Worm (Caenorhabditis elegans) whole organism, young adult: ENCODE measurements around the gene T13C5.6.

Experiments used
- C17E4.6 ChIP-seq: fragments of 200-800 bp; sonication (Bioruptor generic); IDR thresholded peaks from 2 replicates; pipeline ENCODE4 v1.3.6; 2022; ENCODE audit warnings: missing genetic modification reagents, missing genetic modification characterization, missing compliant biosample characterization
- F39B2.1 ChIP-seq: fragments of 200-800 bp; sonication (Bioruptor generic); IDR thresholded peaks from 2 replicates; pipeline ENCODE4 v1.3.6; 2022; ENCODE audit warnings: missing genetic modification reagents, missing genetic modification characterization, missing compliant biosample characterization
- F57A8.1 ChIP-seq: fragments of 200-800 bp; sonication (Bioruptor generic); optimal IDR thresholded peaks from 2 replicates; lab custom pipeline; 2018; ENCODE audit warnings: mild to moderate bottlenecking, missing genetic modification characterization, moderate library complexity, missing compliant biosample characterization
- Y53G8AR.9 ChIP-seq: fragments of 200-800 bp; sonication (Bioruptor generic); conservative IDR thresholded peaks from 2 replicates; pipeline ENCODE4 v1.3.6; 2022; ENCODE audit warnings: missing genetic modification reagents, missing genetic modification characterization, missing compliant biosample characterization
- Y67H2A.10 ChIP-seq: fragments of 200-800 bp; sonication (Bioruptor generic); conservative IDR thresholded peaks from 2 replicates; pipeline ENCODE4 v1.3.6; 2022; ENCODE audit warnings: missing genetic modification reagents, missing genetic modification characterization, missing compliant biosample characterization
- attf-5 ChIP-seq: fragments of 200-800 bp; sonication (Bioruptor generic); optimal IDR thresholded peaks from 2 replicates; lab custom pipeline; 2018; ENCODE audit warnings: mild to moderate bottlenecking, missing genetic modification characterization, missing compliant biosample characterization
- cebp-1 ChIP-seq, 2 experiments: fragments of 200-800 bp in 1 of 2; sonication (Bioruptor generic) in 1 of 2; sonication (generic microtip) in 1 of 2; IDR thresholded peaks in 1 of 2; optimal IDR thresholded peaks in 1 of 2; 2 replicates each; pipeline versions ENCODE4 v1.3.6 to Lab custom; 2017 to 2022; ENCODE audit warnings: missing compliant biosample characterization in 2 of 2, missing genetic modification characterization in 2 of 2, mild to moderate bottlenecking in 1 of 2, missing genetic modification reagents in 1 of 2, moderate library complexity in 1 of 2
- ceh-79 ChIP-seq: sonication (generic microtip); optimal IDR thresholded peaks from 2 replicates; lab custom pipeline; 2017; ENCODE audit warnings: mild to moderate bottlenecking, missing genetic modification characterization, missing compliant biosample characterization
- chd-7 ChIP-seq: sonication (generic microtip); optimal IDR thresholded peaks from 2 replicates; lab custom pipeline; 2016; ENCODE audit warnings: mild to moderate bottlenecking, missing genetic modification characterization, moderate library complexity, missing compliant biosample characterization
- die-1 ChIP-seq: sonication (generic microtip); optimal IDR thresholded peaks from 2 replicates; lab custom pipeline; 2016; ENCODE audit warnings: missing genotype, mild to moderate bottlenecking, missing genetic modification characterization, missing compliant biosample characterization
- dox-1 ChIP-seq: fragments of 200-800 bp; sonication (Bioruptor generic); IDR thresholded peaks from 2 replicates; pipeline ENCODE4 v1.3.6; 2022; ENCODE audit warnings: missing genetic modification reagents, missing genetic modification characterization, missing compliant biosample characterization
- dpff-1 ChIP-seq: sonication (generic microtip); optimal IDR thresholded peaks from 2 replicates; lab custom pipeline; 2017; ENCODE audit warnings: mild to moderate bottlenecking, missing genetic modification characterization, missing compliant biosample characterization
- dpl-1 ChIP-seq: fragments of 150-350 bp; optimal IDR thresholded peaks from 2 replicates; lab custom pipeline; 2014; ENCODE audit warnings: missing biosample characterization, missing genetic modification reagents, missing genetic modification characterization
- efl-1 ChIP-seq: fragments of 150-350 bp; optimal IDR thresholded peaks from 2 replicates; lab custom pipeline; 2014; ENCODE audit warnings: missing biosample characterization, missing genetic modification reagents, missing genetic modification characterization
- egl-18 ChIP-seq: fragments of 200-800 bp; sonication (Bioruptor generic); IDR thresholded peaks from 2 replicates; pipeline ENCODE4 v1.3.6; 2022; ENCODE audit warnings: missing genetic modification reagents, missing genetic modification characterization, missing compliant biosample characterization
- egl-44 ChIP-seq: fragments of 200-800 bp; sonication (Bioruptor generic); IDR thresholded peaks from 2 replicates; pipeline ENCODE4 v1.3.6; 2022; ENCODE audit warnings: missing genetic modification reagents, missing genetic modification characterization, missing compliant biosample characterization
- egrh-3 ChIP-seq: fragments of 200-800 bp; sonication (Bioruptor generic); IDR thresholded peaks from 2 replicates; pipeline ENCODE4 v1.3.6; 2022; ENCODE audit warnings: missing genetic modification reagents, missing genetic modification characterization, missing compliant biosample characterization
- hmg-1.2 ChIP-seq: fragments of 200-800 bp; sonication (Bioruptor generic); IDR thresholded peaks from 2 replicates; pipeline ENCODE4 v1.3.6; 2022; ENCODE audit warnings: missing genetic modification reagents, missing genetic modification characterization, missing compliant biosample characterization
- hrde-1 ChIP-seq: sonication (generic microtip); optimal IDR thresholded peaks from 2 replicates; lab custom pipeline; 2016; ENCODE audit warnings: missing genetic modification characterization, mild to moderate bottlenecking, missing compliant biosample characterization, moderate library complexity, missing genotype, missing genetic modification reagents, borderline replicate concordance
- lag-1 ChIP-seq: fragments of 200-800 bp; sonication (Bioruptor generic); IDR thresholded peaks from 2 replicates; pipeline ENCODE4 v1.3.6; 2022; ENCODE audit warnings: missing genetic modification reagents, missing genetic modification characterization, missing compliant biosample characterization
- lin-35 ChIP-seq, 3 experiments: fragments of 150-350 bp in 2 of 3; sonication (generic microtip) in 1 of 3; optimal IDR thresholded peaks; 2 replicates each; lab custom pipeline; 2014 to 2018; ENCODE audit warnings: missing biosample characterization in 3 of 3, missing genetic modification characterization in 3 of 3, missing genetic modification reagents in 3 of 3
- lin-40 ChIP-seq: sonication (generic microtip); optimal IDR thresholded peaks from 2 replicates; lab custom pipeline; 2016; ENCODE audit warnings: missing genetic modification characterization, mild to moderate bottlenecking, missing compliant biosample characterization, missing genotype, missing genetic modification reagents
- lsl-1 ChIP-seq: fragments of 200-800 bp; sonication (Bioruptor generic); optimal IDR thresholded peaks from 2 replicates; lab custom pipeline; 2018; ENCODE audit warnings: mild to moderate bottlenecking, missing genetic modification characterization, moderate library complexity, missing compliant biosample characterization
- madf-6 ChIP-seq: fragments of 200-800 bp; sonication (Bioruptor generic); IDR thresholded peaks from 2 replicates; pipeline ENCODE4 v1.3.6; 2022; ENCODE audit warnings: missing genetic modification reagents, missing genetic modification characterization, missing compliant biosample characterization
- madf-8 ChIP-seq: fragments of 200-800 bp; sonication (Bioruptor generic); conservative IDR thresholded peaks from 2 replicates; pipeline ENCODE4 v1.3.6; 2022; ENCODE audit warnings: missing genetic modification reagents, missing genetic modification characterization, missing compliant biosample characterization
- mcd-1 ChIP-seq: fragments of 200-800 bp; sonication (Bioruptor generic); IDR thresholded peaks from 2 replicates; pipeline ENCODE4 v1.3.6; 2022; ENCODE audit warnings: missing genetic modification reagents, missing genetic modification characterization, missing compliant biosample characterization
- nfya-2 ChIP-seq: fragments of 200-800 bp; sonication (Bioruptor generic); IDR thresholded peaks from 2 replicates; pipeline ENCODE4 v1.3.6; 2022; ENCODE audit warnings: missing genetic modification reagents, missing genetic modification characterization, missing compliant biosample characterization
- nhr-179 ChIP-seq: sonication (generic microtip); optimal IDR thresholded peaks from 2 replicates; lab custom pipeline; 2016; ENCODE audit warnings: mild to moderate bottlenecking, missing genetic modification characterization, missing compliant biosample characterization
- nhr-80 ChIP-seq: sonication (generic microtip); optimal IDR thresholded peaks from 2 replicates; lab custom pipeline; 2016; ENCODE audit warnings: missing genetic modification characterization, missing compliant biosample characterization
- nhr-90 ChIP-seq: sonication (generic microtip); optimal IDR thresholded peaks from 2 replicates; lab custom pipeline; 2016; ENCODE audit warnings: missing genotype, mild to moderate bottlenecking, missing genetic modification characterization, missing compliant biosample characterization
- rcor-1 ChIP-seq: fragments of 200-800 bp; sonication (Bioruptor generic); IDR thresholded peaks from 2 replicates; pipeline ENCODE4 v1.3.6; 2022; ENCODE audit warnings: missing genetic modification reagents, missing genetic modification characterization, missing compliant biosample characterization
- rec-8 ChIP-seq, 2 experiments: sonication (generic microtip); optimal IDR thresholded peaks; 2 replicates each; lab custom pipeline; 2016; ENCODE audit warnings: mild to moderate bottlenecking in 2 of 2, missing genetic modification characterization in 2 of 2, missing genetic modification reagents in 2 of 2, missing genotype in 2 of 2, missing biosample characterization in 1 of 2, missing compliant biosample characterization in 1 of 2, moderate library complexity in 1 of 2
- sdz-38 ChIP-seq: sonication (generic microtip); optimal IDR thresholded peaks from 2 replicates; lab custom pipeline; 2016; ENCODE audit warnings: missing genotype, missing genetic modification characterization, missing compliant biosample characterization
- snpc-1.1 ChIP-seq: sonication (generic microtip); optimal IDR thresholded peaks from 2 replicates; lab custom pipeline; 2017; ENCODE audit warnings: missing genetic modification characterization, mild to moderate bottlenecking, missing compliant biosample characterization, antibody characterized with exemption, moderate library complexity, missing genotype, missing genetic modification reagents; ENCODE audit not compliant: insufficient read depth
- snpc-1.3 ChIP-seq: sonication (generic microtip); optimal IDR thresholded peaks from 2 replicates; lab custom pipeline; 2017; ENCODE audit warnings: missing genetic modification characterization, mild to moderate bottlenecking, missing compliant biosample characterization, antibody characterized with exemption, moderate library complexity, missing genotype, missing genetic modification reagents; ENCODE audit not compliant: insufficient read depth
- unc-62 ChIP-seq: fragments of 150-350 bp; optimal IDR thresholded peaks from 2 replicates; lab custom pipeline; 2014; ENCODE audit warnings: missing biosample characterization, missing genetic modification reagents, missing genetic modification characterization
- zfh-2 ChIP-seq: fragments of 200-800 bp; sonication (Bioruptor generic); conservative IDR thresholded peaks from 2 replicates; pipeline ENCODE4 v1.3.6; 2022; ENCODE audit warnings: missing genetic modification reagents, missing genetic modification characterization, missing compliant biosample characterization
- zim-3 ChIP-seq: sonication (generic microtip); optimal IDR thresholded peaks from 2 replicates; lab custom pipeline; 2017; ENCODE audit warnings: mild to moderate bottlenecking, missing genetic modification characterization, moderate library complexity, missing compliant biosample characterization
- ztf-22 ChIP-seq: fragments of 200-800 bp; sonication (Bioruptor generic); optimal IDR thresholded peaks from 2 replicates; lab custom pipeline; 2018; ENCODE audit warnings: mild to moderate bottlenecking, missing genetic modification characterization, moderate library complexity, missing compliant biosample characterization
- ztf-28 ChIP-seq: fragments of 200-800 bp; sonication (Bioruptor generic); IDR thresholded peaks from 2 replicates; pipeline ENCODE4 v1.3.6; 2022; ENCODE audit warnings: missing genetic modification reagents, missing genetic modification characterization, missing compliant biosample characterization

T13C5.6 gene

DNA sequence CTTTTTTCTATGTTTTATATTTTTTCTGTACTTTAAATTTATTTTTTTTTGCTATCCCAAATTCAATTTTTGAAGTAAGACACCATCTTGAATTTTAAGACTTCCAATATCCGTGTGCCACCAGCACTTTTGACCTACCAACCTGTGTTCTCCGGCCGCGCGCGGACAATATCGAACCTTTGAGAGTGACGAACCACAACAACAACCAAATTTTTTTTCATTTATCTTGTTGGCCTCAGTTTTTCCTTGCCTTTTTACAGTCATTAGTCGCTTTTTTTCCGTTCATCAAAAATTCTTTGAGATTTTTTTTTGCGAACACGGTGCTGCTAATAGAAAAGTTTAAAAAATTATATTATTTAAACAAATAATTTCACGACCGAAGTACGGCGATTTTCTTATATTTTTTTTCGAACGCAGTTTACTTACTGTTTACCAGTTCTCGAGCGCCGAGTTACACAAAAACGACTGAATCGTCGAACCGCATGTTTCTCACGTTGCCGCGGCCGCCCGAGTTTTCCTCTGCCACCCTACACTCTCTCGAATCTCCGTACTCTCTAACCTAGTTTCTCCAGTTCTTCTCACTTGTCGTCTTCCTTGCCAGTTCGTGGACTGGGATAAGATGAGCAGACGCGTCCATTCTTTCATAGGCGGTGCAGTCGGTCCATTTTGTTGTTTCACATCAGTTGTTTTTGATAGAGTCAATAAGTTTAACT, 32.6 kb upstream of the T13C5.6 start:
- TF ChIP-seq nhr-179 = no peak
- TF ChIP-seq C17E4.6 (GFP tag; lab: Robert Waterston, UW) = no peak
- TF ChIP-seq sdz-38 (tag; lab: Kevin White, UChicago) = no peak
- TF ChIP-seq lag-1 (GFP tag; lab: Robert Waterston, UW) = no peak
- TF ChIP-seq Y53G8AR.9 = no peak
- TF ChIP-seq dpff-1 (tag; lab: Kevin White, UChicago) = no peak
- TF ChIP-seq efl-1 (GFP tag; lab: Kevin White, UChicago) = peak; percentile 69
- TF ChIP-seq lsl-1 (GFP tag; lab: Kevin White, UChicago) = no peak
- TF ChIP-seq zim-3 (tag; lab: Kevin White, UChicago) = no peak
- TF ChIP-seq cebp-1 (GFP tag; IDR thresholded peaks at IDR 0.05; lab: Robert Waterston, UW) = no peak
- TF ChIP-seq cebp-1 (tag; optimal IDR thresholded peaks at IDR 0.05; lab: Kevin White, UChicago) = peak; percentile 33
- no peak for TF ChIP-seq attf-5
- TF ChIP-seq die-1 = no peak
- TF ChIP-seq unc-62 (GFP tag; lab: Kevin White, UChicago) = no peak
- peak in 1 of 3 experiments; percentile 5 for TF ChIP-seq lin-35 (GFP tag; optimal IDR thresholded peaks at IDR 0.05; lab: Kevin White, UChicago)
- peak; percentile 77 for TF ChIP-seq zfh-2 (GFP tag; lab: Robert Waterston, UW)
- TF ChIP-seq Y67H2A.10 (GFP tag; lab: Robert Waterston, UW) = no peak
- no peak for TF ChIP-seq chd-7 (tag; lab: Kevin White, UChicago)
- no peak for TF ChIP-seq F39B2.1 (GFP tag; lab: Robert Waterston, UW)
- no peak for TF ChIP-seq egl-44 (GFP tag; lab: Robert Waterston, UW)
- TF ChIP-seq mcd-1 (GFP tag; lab: Robert Waterston, UW) = no peak
- TF ChIP-seq madf-6 (GFP tag; lab: Robert Waterston, UW) = peak; percentile 58
- peak; percentile 60; the same call in 1 of the 2 replicates for TF ChIP-seq hmg-1.2
- TF ChIP-seq egrh-3 = no peak
- TF ChIP-seq snpc-1.1 = no peak
- peak; percentile 43 for TF ChIP-seq dpl-1 (GFP tag; lab: Kevin White, UChicago)
- no peak for TF ChIP-seq ceh-79 (tag; lab: Kevin White, UChicago)
- TF ChIP-seq egl-18 (GFP tag; lab: Robert Waterston, UW) = no peak
- 0 out of 2 replicates have a peak, but pooled peaks have one; percentile 9 for TF ChIP-seq madf-8 (GFP tag; lab: Robert Waterston, UW)
- TF ChIP-seq nhr-90 (tag; lab: Kevin White, UChicago) = no peak
- no peak for TF ChIP-seq ztf-22 (GFP tag; lab: Kevin White, UChicago)
- no peak for TF ChIP-seq nfya-2 (GFP tag; lab: Robert Waterston, UW)
- TF ChIP-seq ztf-28 (GFP tag; lab: Robert Waterston, UW) = no peak
- no peak for TF ChIP-seq lin-40 (tag; lab: Kevin White, UChicago)
- no peak for TF ChIP-seq snpc-1.3 (tag; lab: Kevin White, UChicago)
- no peak for TF ChIP-seq rec-8 (tag; optimal IDR thresholded peaks at IDR 0.05; lab: Kevin White, UChicago)
- TF ChIP-seq nhr-80 (tag; lab: Kevin White, UChicago) = peak; percentile 2
- TF ChIP-seq F57A8.1 (GFP tag; lab: Kevin White, UChicago) = no peak
- no peak for TF ChIP-seq hrde-1 (tag; lab: Kevin White, UChicago)
- TF ChIP-seq dox-1 (GFP tag; lab: Robert Waterston, UW) = peak; percentile 5; the same call in 1 of the 2 replicates
- peak; percentile 41; the same call in 1 of the 2 replicates for TF ChIP-seq rcor-1 (GFP tag; lab: Robert Waterston, UW)
